Fruit fly (Drosophila melanogaster) whole organism, embryonic: ENCODE measurements around the gene CG15208.

Experiments
- ATbp ChIP-seq: fragments of 200-800 bp; sonication (Bioruptor generic); optimal IDR thresholded peaks from 2 replicates; lab custom pipeline; 2017; ENCODE audit warnings: missing biosample characterization, mild to moderate bottlenecking, missing genetic modification characterization, missing genetic modification reagents
- Ada2b ChIP-seq: fragments of 200-800 bp; sonication (Bioruptor generic); IDR thresholded peaks from 2 replicates; pipeline ENCODE4 v1.3.6; 2022; ENCODE audit warnings: missing biosample characterization, missing genetic modification characterization
- B-H2 ChIP-seq: fragments of 200-800 bp; sonication (Bioruptor generic); optimal IDR thresholded peaks from 2 replicates; lab custom pipeline; 2018; ENCODE audit warnings: missing biosample characterization, mild to moderate bottlenecking, missing genetic modification characterization
- CG10959 ChIP-seq: fragments of 200-800 bp; sonication (Bioruptor generic); IDR thresholded peaks from 2 replicates; pipeline ENCODE4 v1.3.6; 2022; ENCODE audit warnings: missing biosample characterization, missing genetic modification characterization
- CG12071 ChIP-seq: fragments of 200-800 bp; sonication (Bioruptor generic); optimal IDR thresholded peaks from 3 replicates; lab custom pipeline; 2018; ENCODE audit warnings: missing biosample characterization, mild to moderate bottlenecking, missing genetic modification characterization
- CG15479 ChIP-seq: fragments of 200-800 bp; sonication (Bioruptor generic); optimal IDR thresholded peaks from 3 replicates; lab custom pipeline; 2019; ENCODE audit warnings: missing biosample characterization, mild to moderate bottlenecking, missing genetic modification characterization, moderate library complexity
- CG15514 ChIP-seq: fragments of 200-800 bp; sonication (Bioruptor generic); optimal IDR thresholded peaks from 3 replicates; lab custom pipeline; 2017; ENCODE audit warnings: missing biosample characterization, missing genetic modification characterization, mild to moderate bottlenecking, moderate library complexity, missing genetic modification reagents
- CG15601 ChIP-seq: fragments of 200-800 bp; sonication (Bioruptor generic); optimal IDR thresholded peaks from 3 replicates; lab custom pipeline; 2019; ENCODE audit warnings: missing biosample characterization, mild to moderate bottlenecking, missing genetic modification characterization, moderate library complexity
- CG16815 ChIP-seq: fragments of 200-800 bp; sonication (Bioruptor generic); optimal IDR thresholded peaks from 3 replicates; lab custom pipeline; 2017; ENCODE audit warnings: missing biosample characterization, mild to moderate bottlenecking, missing genetic modification characterization
- CG2116 ChIP-seq: fragments of 200-800 bp; sonication (Bioruptor generic); optimal IDR thresholded peaks from 3 replicates; lab custom pipeline; 2018; ENCODE audit warnings: missing biosample characterization, mild to moderate bottlenecking, missing genetic modification characterization
- CG2199 ChIP-seq: fragments of 200-800 bp; sonication (Bioruptor generic); IDR thresholded peaks from 3 replicates; pipeline ENCODE4 v1.3.6; 2022; ENCODE audit warnings: missing biosample characterization, missing genetic modification characterization
- CG2875 ChIP-seq: fragments of 200-800 bp; sonication (Bioruptor generic); optimal IDR thresholded peaks from 2 replicates; lab custom pipeline; 2017; ENCODE audit warnings: missing biosample characterization, mild to moderate bottlenecking, missing genetic modification characterization, missing genetic modification reagents
- CG30431 ChIP-seq: fragments of 200-800 bp; sonication (Bioruptor generic); optimal IDR thresholded peaks from 2 replicates; lab custom pipeline; 2017; ENCODE audit warnings: missing biosample characterization, missing genetic modification characterization
- CG3847 ChIP-seq: fragments of 200-800 bp; sonication (Bioruptor generic); IDR thresholded peaks from 2 replicates; pipeline ENCODE4 v1.3.6; 2022; ENCODE audit warnings: missing biosample characterization, missing genetic modification characterization
- CG4617 ChIP-seq: fragments of 200-800 bp; sonication (Bioruptor generic); optimal IDR thresholded peaks from 3 replicates; lab custom pipeline; 2016; ENCODE audit warnings: missing biosample characterization, missing genetic modification characterization, borderline replicate concordance
- CG6791 ChIP-seq: fragments of 200-800 bp; sonication (Bioruptor generic); IDR thresholded peaks from 3 replicates; pipeline ENCODE4 v1.3.6; 2022; ENCODE audit warnings: missing biosample characterization, missing genetic modification characterization; ENCODE audit not compliant: partially characterized antibody
- CG6854 ChIP-seq: fragments of 200-800 bp; sonication (Bioruptor generic); optimal IDR thresholded peaks from 3 replicates; lab custom pipeline; 2017; ENCODE audit warnings: missing biosample characterization, mild to moderate bottlenecking, missing genetic modification characterization
- CG7271 ChIP-seq: fragments of 200-800 bp; sonication (Bioruptor generic); optimal IDR thresholded peaks from 2 replicates; lab custom pipeline; 2018; ENCODE audit warnings: missing biosample characterization, mild to moderate bottlenecking, missing genetic modification characterization, moderate library complexity
- CG7357 ChIP-seq: fragments of 200-800 bp; sonication (Bioruptor generic); IDR thresholded peaks from 3 replicates; pipeline ENCODE4 v1.3.6; 2022; ENCODE audit warnings: missing biosample characterization, missing genetic modification characterization
- CG7745 ChIP-seq: fragments of 200-800 bp; sonication (Bioruptor generic); optimal IDR thresholded peaks from 2 replicates; lab custom pipeline; 2018; ENCODE audit warnings: missing biosample characterization, mild to moderate bottlenecking, missing genetic modification characterization, moderate library complexity
- CG8388 ChIP-seq: fragments of 200-800 bp; sonication (Bioruptor generic); optimal IDR thresholded peaks from 2 replicates; lab custom pipeline; 2019; ENCODE audit warnings: missing biosample characterization, mild to moderate bottlenecking, missing genetic modification characterization, moderate library complexity
- CG9215 ChIP-seq: fragments of 200-800 bp; sonication (Bioruptor generic); IDR thresholded peaks from 2 replicates; pipeline ENCODE4 v1.3.6; 2022; ENCODE audit warnings: missing biosample characterization, missing genetic modification characterization
- Deaf1 ChIP-seq: fragments of 200-800 bp; optimal IDR thresholded peaks from 3 replicates; lab custom pipeline; 2019; ENCODE audit warnings: missing biosample characterization, mild to moderate bottlenecking, missing genetic modification characterization, moderate library complexity
- Eip74EF ChIP-seq, 2 experiments: fragments of 200-800 bp in 1 of 2; fragments of >200 bp in 1 of 2; sonication (Bioruptor generic) in 1 of 2; optimal IDR thresholded peaks; 2 replicates each; lab custom pipeline; 2017 to 2019; ENCODE audit warnings: missing biosample characterization in 2 of 2, missing genetic modification characterization in 2 of 2, mild to moderate bottlenecking in 1 of 2, moderate library complexity in 1 of 2
- HmgZ ChIP-seq: fragments of 200-800 bp; sonication (Bioruptor generic); optimal IDR thresholded peaks from 2 replicates; lab custom pipeline; 2018; ENCODE audit warnings: missing biosample characterization, mild to moderate bottlenecking, missing genetic modification characterization
- Lim3 ChIP-seq: fragments of 200-800 bp; sonication (Bioruptor generic); IDR thresholded peaks from 2 replicates; pipeline ENCODE4 v1.3.6; 2022; ENCODE audit warnings: missing biosample characterization, missing genetic modification characterization
- Lpt ChIP-seq: fragments of >200 bp; optimal IDR thresholded peaks from 2 replicates; lab custom pipeline; 2018; ENCODE audit warnings: missing biosample characterization, missing genetic modification characterization
- MBD-R2 ChIP-seq: fragments of 200-800 bp; sonication (Bioruptor generic); IDR thresholded peaks from 2 replicates; pipeline ENCODE4 v1.3.6; 2022; ENCODE audit warnings: missing biosample characterization, missing genetic modification characterization
- NC2β ChIP-seq: fragments of 200-800 bp; sonication (Bioruptor generic); optimal IDR thresholded peaks from 2 replicates; lab custom pipeline; 2016; ENCODE audit warnings: missing biosample characterization, missing genetic modification characterization
- NK7.1 ChIP-seq: fragments of 200-800 bp; sonication (Bioruptor generic); optimal IDR thresholded peaks from 3 replicates; lab custom pipeline; 2016; ENCODE audit warnings: missing biosample characterization, missing genetic modification characterization
- Sry-β ChIP-seq: fragments of 200-800 bp; sonication (Bioruptor generic); optimal IDR thresholded peaks from 2 replicates; lab custom pipeline; 2018; ENCODE audit warnings: missing biosample characterization, mild to moderate bottlenecking, missing genetic modification characterization, moderate library complexity
- Vsx1 ChIP-seq: fragments of 200-800 bp; sonication (Bioruptor generic); optimal IDR thresholded peaks from 2 replicates; lab custom pipeline; 2017; ENCODE audit warnings: missing biosample characterization, mild to moderate bottlenecking, missing genetic modification characterization, missing genetic modification reagents
- al ChIP-seq: fragments of 200-800 bp; sonication (Bioruptor generic); IDR thresholded peaks from 2 replicates; pipeline ENCODE4 v1.3.6; 2022; ENCODE audit warnings: missing biosample characterization, missing genetic modification characterization
- bbx ChIP-seq: fragments of 200-800 bp; sonication (Bioruptor generic); IDR thresholded peaks from 2 replicates; pipeline ENCODE4 v1.3.6; 2022; ENCODE audit warnings: missing biosample characterization, missing genetic modification characterization; ENCODE audit not compliant: partially characterized antibody
- cato ChIP-seq: fragments of 200-800 bp; sonication (Bioruptor generic); optimal IDR thresholded peaks from 2 replicates; lab custom pipeline; 2016; ENCODE audit warnings: missing biosample characterization, missing genetic modification characterization, borderline replicate concordance
- dysf ChIP-seq: fragments of 200-800 bp; sonication (Bioruptor generic); IDR thresholded peaks from 3 replicates; pipeline ENCODE4 v1.3.6; 2022; ENCODE audit warnings: missing biosample characterization, missing genetic modification characterization
- fd64A ChIP-seq: fragments of 200-800 bp; sonication (Bioruptor generic); optimal IDR thresholded peaks from 3 replicates; lab custom pipeline; 2018; ENCODE audit warnings: missing biosample characterization, mild to moderate bottlenecking, missing genetic modification characterization
- gce ChIP-seq: fragments of 200-800 bp; sonication (Bioruptor generic); IDR thresholded peaks from 3 replicates; pipeline ENCODE4 v1.3.6; 2022; ENCODE audit warnings: missing biosample characterization, missing genetic modification characterization
- gcm2 ChIP-seq: fragments of 200-800 bp; sonication (Bioruptor generic); optimal IDR thresholded peaks from 2 replicates; lab custom pipeline; 2016; ENCODE audit warnings: missing biosample characterization, missing genetic modification characterization
- grau ChIP-seq: fragments of 200-800 bp; optimal IDR thresholded peaks from 3 replicates; lab custom pipeline; 2019; ENCODE audit warnings: missing biosample characterization, mild to moderate bottlenecking, missing genetic modification characterization, moderate library complexity
- h ChIP-seq: fragments of >200 bp; optimal IDR thresholded peaks from 2 replicates; lab custom pipeline; 2017
- her ChIP-seq: fragments of 200-800 bp; sonication (Bioruptor generic); optimal IDR thresholded peaks from 2 replicates; lab custom pipeline; 2016; ENCODE audit warnings: missing biosample characterization, missing genetic modification characterization
- kah ChIP-seq: fragments of 200-800 bp; sonication (Bioruptor generic); optimal IDR thresholded peaks from 2 replicates; lab custom pipeline; 2018; ENCODE audit warnings: missing biosample characterization, mild to moderate bottlenecking, missing genetic modification characterization
- pho ChIP-seq: fragments of 200-800 bp; sonication (Bioruptor generic); optimal IDR thresholded peaks from 2 replicates; lab custom pipeline; 2016; ENCODE audit warnings: missing biosample characterization, missing genetic modification characterization
- phol ChIP-seq: fragments of 200-800 bp; sonication (Bioruptor generic); optimal IDR thresholded peaks from 3 replicates; lab custom pipeline; 2018; ENCODE audit warnings: missing biosample characterization, mild to moderate bottlenecking, missing genetic modification characterization, moderate library complexity
- rib ChIP-seq: fragments of 200-800 bp; sonication (Bioruptor generic); IDR thresholded peaks from 2 replicates; pipeline ENCODE4 v1.3.6; 2022; ENCODE audit warnings: missing biosample characterization, missing genetic modification characterization
- sens-2 ChIP-seq: fragments of 200-800 bp; sonication (Bioruptor generic); IDR thresholded peaks from 2 replicates; pipeline ENCODE4 v1.3.6; 2022; ENCODE audit warnings: missing biosample characterization, missing genetic modification characterization
- sim ChIP-seq: fragments of 200-800 bp; sonication (Bioruptor generic); IDR thresholded peaks from 2 replicates; pipeline ENCODE4 v1.3.6; 2022; ENCODE audit warnings: missing biosample characterization, missing genetic modification characterization
- tio ChIP-seq: fragments of 200-800 bp; sonication (Bioruptor generic); optimal IDR thresholded peaks from 2 replicates; lab custom pipeline; 2017; ENCODE audit warnings: missing biosample characterization, missing genetic modification characterization, inconsistent platforms
- trh ChIP-seq: fragments of 200-800 bp; sonication (Bioruptor generic); optimal IDR thresholded peaks from 2 replicates; lab custom pipeline; 2016; ENCODE audit warnings: missing biosample characterization, missing genetic modification characterization
- vnd ChIP-seq: fragments of 200-800 bp; sonication (Bioruptor generic); IDR thresholded peaks from 3 replicates; pipeline ENCODE4 v1.3.6; 2022; ENCODE audit warnings: missing biosample characterization, missing genetic modification characterization; ENCODE audit not compliant: partially characterized antibody

Gene CG15208

DNA sequence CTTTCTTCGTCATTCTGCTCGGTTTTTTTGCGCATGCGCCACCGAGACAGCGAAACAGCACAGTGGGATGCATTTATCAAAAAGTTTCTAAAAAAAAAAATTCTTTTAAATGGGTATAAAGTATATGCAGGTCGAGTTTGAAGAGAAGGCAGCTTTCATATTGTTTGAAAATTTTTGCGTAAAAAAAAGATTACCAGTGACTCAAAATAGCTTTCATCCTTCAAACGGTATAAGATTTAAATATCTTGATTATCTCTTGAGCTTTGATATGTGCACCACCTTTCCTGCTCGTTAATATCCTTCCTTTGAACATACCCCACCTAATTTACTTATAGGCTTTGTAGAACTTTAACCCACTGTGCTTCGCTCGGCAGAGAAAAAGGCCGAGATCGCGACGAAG lies 5.3 kb downstream of the CG15208 start (continued):
- TF ChIP-seq sens-2 (GFP tag; lab: Robert Waterston, UW) (0 out of 2 replicates have a peak, but pooled peaks have one; percentile 33), CG8388 (peak; percentile 58), ATbp (GFP tag; lab: Kevin White, UChicago) (peak; percentile 64), CG7745 (no peak), CG15601 (tag; lab: Kevin White, UChicago) (peak; percentile 64), CG6854 (peak; percentile 30), trh (no peak), MBD-R2 (0 out of 2 replicates have a peak, but pooled peaks have one; percentile 14), tio (GFP tag; lab: Kevin White, UChicago) (peak; percentile 80), pho (GFP tag; lab: Kevin White, UChicago) (peak; percentile 58), her (GFP tag; lab: Kevin White, UChicago) (no peak), Eip74EF (GFP tag; optimal IDR thresholded peaks at IDR 0.05; lab: Kevin White, UChicago) (peak in 1 of 2 experiments; percentile 53), cato (peak; percentile 18), HmgZ (tag; lab: Kevin White, UChicago) (no peak), fd64A (GFP tag; lab: Kevin White, UChicago) (no peak), Lpt (GFP tag; lab: Kevin White, UChicago) (no peak), CG7357 (GFP tag; lab: Robert Waterston, UW) (no peak), CG2116 (peak; percentile 13), Vsx1 (peak; percentile 13), CG7271 (tag; lab: Kevin White, UChicago) (no peak), CG30431 (GFP tag; lab: Kevin White, UChicago) (peak; percentile 39), Sry-β (GFP tag; lab: Kevin White, UChicago) (no peak), CG3847 (GFP tag; lab: Robert Waterston, UW) (no peak; the same call in 1 of the 2 replicates), kah (GFP tag; lab: Kevin White, UChicago) (no peak), dysf (peak; percentile 63; the same call in 2 of the 3 replicates), NK7.1 (GFP tag; lab: Kevin White, UChicago) (peak; percentile 4), sim (GFP tag; lab: Robert Waterston, UW) (no peak), Deaf1 (tag; lab: Kevin White, UChicago) (peak; percentile 85), CG2199 (GFP tag; lab: Robert Waterston, UW) (0 out of 3 replicates have a peak, but pooled peaks have one; percentile 21), al (GFP tag; lab: Robert Waterston, UW) (no peak), vnd (GFP tag; lab: Robert Waterston, UW) (no peak), NC2β (GFP tag; lab: Kevin White, UChicago) (peak; percentile 69), CG15479 (peak; percentile 68), gce (GFP tag; lab: Robert Waterston, UW) (no peak), bbx (GFP tag; lab: Robert Waterston, UW) (no peak), gcm2 (no peak), rib (GFP tag; lab: Robert Waterston, UW) (no peak), CG6791 (GFP tag; lab: Robert Waterston, UW) (no peak), CG2875 (GFP tag; lab: Kevin White, UChicago) (peak; percentile 63), CG16815 (GFP tag; lab: Kevin White, UChicago) (peak; percentile 53), B-H2 (GFP tag; lab: Kevin White, UChicago) (no peak), phol (peak; percentile 78), CG15514 (peak; percentile 18), CG10959 (no peak), grau (tag; lab: Kevin White, UChicago) (peak; percentile 70), CG9215 (GFP tag; lab: Robert Waterston, UW) (peak; percentile 44; the same call in 1 of the 2 replicates), Ada2b (GFP tag; lab: Robert Waterston, UW) (peak; percentile 59), CG12071 (GFP tag; lab: Kevin White, UChicago) (no peak), h (lab: Kevin White, UChicago) (no peak), Lim3 (GFP tag; lab: Robert Waterston, UW) (no peak), CG4617 (no peak)
